Worm (Caenorhabditis elegans): Measurements from ENCODE around the gene C25A8.2.

Gene C25A8.2

DNA sequence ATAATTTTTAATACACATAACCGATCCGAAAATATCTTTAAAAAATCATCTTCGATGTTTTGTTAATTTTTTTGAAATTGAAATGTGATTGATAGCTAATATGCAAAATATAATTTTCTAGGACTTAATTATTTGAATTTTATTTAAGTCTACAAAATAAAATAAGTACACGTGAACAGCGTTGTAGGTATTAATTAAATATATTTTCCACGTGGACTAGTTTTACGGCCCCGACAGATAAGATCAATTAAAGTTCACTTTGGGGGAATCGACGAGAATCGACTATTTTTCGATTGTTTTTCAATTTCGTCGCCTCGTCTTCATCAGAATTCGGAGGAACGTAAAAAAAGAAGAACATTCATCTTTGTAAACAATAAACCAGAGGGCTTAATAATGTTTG lies 10.4 kb upstream of the C25A8.2 start, which contains the start of gene C25A8.5:
Gene C25A8.5, plus strand, starts transcription at position 301 of the 400 bp plus-strand sequence.
- TF ChIP-seq W03F9.2 (tag; optimal IDR thresholded peaks at IDR 0.05): no peak
- TF ChIP-seq dao-5 (tag; optimal IDR thresholded peaks at IDR 0.05): no peak
- no peak for TF ChIP-seq him-1 (tag; optimal IDR thresholded peaks at IDR 0.05)

DNA sequence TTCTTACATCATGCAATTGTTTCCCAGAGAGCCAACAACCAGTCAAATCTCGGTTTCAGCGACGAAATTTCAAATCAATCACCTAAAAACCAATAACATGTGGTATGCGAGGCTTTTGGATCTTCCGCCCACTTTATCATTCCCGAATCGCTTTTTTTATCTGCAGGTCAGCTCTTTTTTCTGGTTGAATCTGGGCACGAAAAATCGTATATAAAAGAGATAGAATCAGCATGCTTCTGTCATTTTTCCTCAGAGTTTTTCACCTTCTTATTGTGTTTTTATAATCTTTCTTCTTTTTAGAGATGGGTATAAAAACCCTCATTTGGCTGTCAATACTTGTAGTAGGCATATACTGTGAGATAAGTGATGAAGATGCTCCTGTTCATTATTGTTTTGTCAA lies 6.3 kb upstream of the C25A8.2 start, which contains the start of gene cht-3:
Gene cht-3, plus strand, starts transcription at position 301 of the 400 bp plus-strand sequence.
- TF ChIP-seq dao-5 (tag; optimal IDR thresholded peaks at IDR 0.05) (no peak), W03F9.2 (tag; optimal IDR thresholded peaks at IDR 0.05) (no peak), him-1 (tag; optimal IDR thresholded peaks at IDR 0.05) (no peak)

DNA sequence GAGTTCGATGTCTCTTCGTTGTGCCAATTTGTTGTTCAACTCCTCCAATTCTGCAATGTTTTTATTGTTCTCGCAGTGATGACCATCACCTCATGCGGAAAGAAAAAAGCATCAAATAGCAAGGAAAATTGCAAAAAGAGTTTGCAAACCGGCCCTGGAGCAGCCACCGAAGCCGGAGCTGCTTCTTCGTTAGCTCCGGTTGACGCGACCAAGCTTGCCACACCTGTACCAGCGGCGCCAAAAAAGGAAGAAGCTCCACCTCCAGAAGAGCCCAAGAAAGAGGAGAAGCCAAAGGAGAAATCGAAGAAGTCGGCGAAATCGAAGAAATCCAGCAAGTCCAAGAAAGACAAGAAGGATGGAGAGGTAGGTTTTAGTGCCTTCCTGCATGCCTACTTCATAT lies 564 bp downstream of the C25A8.2 start:
- no peak for TF ChIP-seq him-1 (tag; optimal IDR thresholded peaks at IDR 0.05)
- TF ChIP-seq dao-5 (tag; optimal IDR thresholded peaks at IDR 0.05): no peak
- no peak for TF ChIP-seq W03F9.2 (tag; optimal IDR thresholded peaks at IDR 0.05)

DNA sequence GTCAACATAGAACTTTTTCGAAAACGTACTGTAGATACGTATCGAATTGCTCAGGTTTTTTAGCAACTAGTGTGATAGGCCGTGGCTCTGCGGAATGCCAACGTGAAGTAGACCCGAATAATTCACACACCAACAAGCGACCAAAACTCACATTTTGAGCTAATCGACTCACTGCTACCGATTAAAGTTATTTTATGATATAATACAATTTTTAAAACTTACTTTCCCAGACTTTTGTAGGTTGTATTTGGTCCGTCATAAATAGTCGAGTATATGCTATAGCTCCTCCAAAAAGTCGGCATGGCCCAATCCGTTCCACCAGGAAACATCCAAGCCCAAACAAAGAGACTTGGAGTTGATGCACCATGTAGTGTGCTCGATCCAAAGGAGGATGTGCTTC lies 1.2 kb downstream of the C25A8.2 start, which contains the start of gene C25A8.1:
Gene C25A8.1, plus strand, starts transcription at position 301 of the 400 bp plus-strand sequence.
- TF ChIP-seq dao-5 (tag; optimal IDR thresholded peaks at IDR 0.05) (no peak), W03F9.2 (tag; optimal IDR thresholded peaks at IDR 0.05) (no peak), him-1 (tag; optimal IDR thresholded peaks at IDR 0.05) (no peak)

DNA sequence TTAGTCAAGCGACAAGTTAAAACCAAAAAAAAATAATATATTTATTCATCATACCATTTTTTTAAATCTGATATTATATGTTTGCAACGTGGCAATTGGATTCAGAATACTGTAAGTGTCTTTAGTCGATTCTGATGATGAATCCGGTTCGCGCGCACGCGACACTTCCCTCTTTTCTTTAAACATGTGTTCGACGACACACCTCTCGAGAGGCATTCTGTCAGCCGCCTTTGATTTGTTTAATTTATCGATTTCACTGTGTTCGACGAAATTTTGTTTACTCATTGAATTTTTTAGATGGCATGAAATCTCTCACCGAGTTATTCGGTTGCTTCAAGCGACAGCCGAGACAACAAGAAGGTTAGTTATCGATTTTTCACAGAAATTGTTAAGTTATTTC lies 2.1 kb downstream of the C25A8.2 start, which contains the start of gene trxr-1:
Gene trxr-1, plus strand, starts transcription at position 227 of the 400 bp plus-strand sequence.
- TF ChIP-seq dao-5 (tag; optimal IDR thresholded peaks at IDR 0.05) (no peak), him-1 (tag; optimal IDR thresholded peaks at IDR 0.05) (no peak), W03F9.2 (tag; optimal IDR thresholded peaks at IDR 0.05) (no peak)

DNA sequence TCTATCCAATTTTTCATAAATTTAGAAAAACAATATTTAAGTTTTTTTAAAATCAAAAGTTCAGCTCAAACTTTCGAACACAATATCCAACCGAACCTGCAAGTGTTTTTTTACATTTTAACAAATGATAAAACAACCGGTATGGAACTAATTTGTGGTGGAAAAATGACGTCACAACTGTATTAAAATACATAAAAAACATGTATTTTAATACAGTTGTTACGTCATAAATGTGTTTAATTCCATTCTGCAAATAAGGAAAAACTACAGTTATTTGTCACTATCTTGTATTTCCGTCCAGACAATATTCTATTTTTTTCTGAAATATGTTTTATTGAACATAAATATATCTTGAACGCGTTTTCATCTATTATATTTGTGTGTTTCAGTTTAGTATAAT lies 2.6 kb downstream of the C25A8.2 start:
- TF ChIP-seq W03F9.2 (tag; optimal IDR thresholded peaks at IDR 0.05) (no peak), dao-5 (tag; optimal IDR thresholded peaks at IDR 0.05) (no peak)

DNA sequence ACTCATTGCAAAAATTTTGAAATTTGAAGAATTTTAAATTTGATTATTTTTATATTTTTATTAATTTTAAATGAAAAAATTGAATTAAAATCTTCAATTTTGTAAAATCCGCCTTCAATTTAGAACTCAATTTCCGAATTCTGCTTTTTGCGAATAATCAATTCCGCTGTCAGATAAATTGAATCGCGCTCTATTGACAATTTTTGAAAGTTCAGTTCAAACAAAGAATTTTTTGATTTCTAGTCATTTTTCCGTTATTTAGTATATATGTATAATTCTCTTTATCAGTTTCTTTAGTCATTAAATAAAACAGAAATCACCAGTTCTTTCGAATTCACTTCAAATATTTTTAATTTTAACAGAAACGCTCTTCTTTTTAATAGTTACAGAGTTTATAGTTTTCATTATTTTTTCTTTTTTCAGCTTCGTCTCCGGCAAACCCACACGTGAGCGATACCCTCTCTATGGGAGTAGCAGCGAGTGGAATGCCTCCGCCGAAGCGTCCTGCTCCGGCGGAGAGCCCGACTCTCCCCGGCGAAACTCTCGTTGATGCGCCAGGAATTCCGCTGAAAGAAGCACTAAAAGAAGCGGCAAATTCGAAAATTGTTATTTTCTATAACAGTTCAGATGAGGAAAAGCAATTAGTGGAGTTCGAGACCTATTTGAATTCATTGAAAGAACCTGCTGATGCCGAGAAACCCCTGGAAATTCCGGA lies 3.3 kb downstream of the C25A8.2 start:
- no peak for TF ChIP-seq him-1 (tag; optimal IDR thresholded peaks at IDR 0.05)
- TF ChIP-seq W03F9.2 (tag; optimal IDR thresholded peaks at IDR 0.05): peak; percentile 38

DNA sequence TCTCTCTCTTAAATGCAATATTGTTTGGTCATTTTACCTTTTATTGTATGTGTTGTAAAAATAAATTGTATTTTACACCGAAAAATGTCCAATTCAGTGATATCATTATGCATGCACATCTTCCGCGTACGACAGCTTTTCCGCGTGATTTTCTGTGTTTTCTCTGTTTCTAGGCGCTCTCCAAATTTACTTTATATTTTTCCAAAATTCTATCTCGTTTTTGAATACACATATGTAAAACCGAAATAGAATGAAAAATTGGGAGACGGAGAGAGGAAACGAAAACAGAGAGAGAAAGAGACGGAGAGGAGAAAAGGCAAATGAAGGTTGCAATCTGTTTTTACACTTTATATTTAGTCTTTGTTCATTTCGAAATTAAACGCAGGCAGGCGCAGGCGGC lies 6.9 kb downstream of the C25A8.2 start:
- TF ChIP-seq W03F9.2 (tag; optimal IDR thresholded peaks at IDR 0.05): no peak
- TF ChIP-seq dao-5 (tag; optimal IDR thresholded peaks at IDR 0.05): no peak
- no peak for TF ChIP-seq him-1 (tag; optimal IDR thresholded peaks at IDR 0.05)

DNA sequence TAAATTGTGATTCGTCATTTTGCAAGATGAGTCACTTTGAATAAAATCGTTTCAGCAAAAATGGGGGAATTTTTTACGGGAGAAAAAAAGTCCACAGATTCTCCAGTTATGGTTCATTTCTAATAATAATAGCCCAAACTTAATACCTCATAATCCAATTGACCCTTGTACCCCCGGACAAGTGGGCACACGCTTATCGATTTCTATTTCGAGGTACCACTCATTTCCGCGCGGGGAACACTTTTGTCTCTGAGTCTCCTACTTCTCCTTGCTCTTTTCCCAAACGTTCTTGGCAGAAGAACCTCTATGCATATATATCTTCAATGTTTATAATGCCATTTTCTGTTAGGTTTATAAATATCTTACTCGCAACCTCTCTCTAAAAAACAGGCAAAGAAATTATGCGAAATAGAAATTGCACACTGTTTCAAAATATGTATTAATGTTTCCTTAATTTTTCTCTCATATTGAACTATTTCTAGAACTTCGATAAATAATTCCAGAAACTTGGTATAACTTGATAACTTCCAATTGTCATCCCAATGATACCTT lies 7.6 kb downstream of the C25A8.2 start, which contains the start of gene gldi-4:
Gene gldi-4, plus strand, starts transcription at position 502 of the 552 bp plus-strand sequence.
- TF ChIP-seq W03F9.2 (tag; optimal IDR thresholded peaks at IDR 0.05): no peak
- TF ChIP-seq dao-5 (tag; optimal IDR thresholded peaks at IDR 0.05): no peak
- no peak for TF ChIP-seq him-1 (tag; optimal IDR thresholded peaks at IDR 0.05)

DNA sequence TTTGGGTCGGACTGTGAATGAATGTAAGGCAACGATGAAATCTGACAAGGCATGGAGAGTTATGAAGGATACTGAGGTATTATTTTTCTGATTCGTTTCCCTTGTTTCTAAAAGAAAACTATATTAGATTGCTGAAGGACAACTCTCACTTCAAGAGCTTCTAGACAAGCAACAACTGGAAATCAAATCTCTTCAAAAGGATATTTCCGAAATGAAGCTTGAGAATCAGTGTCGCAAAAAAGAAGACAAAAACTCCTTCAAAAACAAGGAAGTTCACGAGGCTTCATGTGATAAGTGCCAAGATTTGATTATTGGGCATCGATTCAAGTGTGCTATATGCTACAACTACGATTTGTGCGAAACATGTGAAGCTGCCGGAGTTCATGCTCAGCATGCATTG lies 9.0 kb downstream of the C25A8.2 start:
- TF ChIP-seq dao-5 (tag; optimal IDR thresholded peaks at IDR 0.05) (no peak), W03F9.2 (tag; optimal IDR thresholded peaks at IDR 0.05) (no peak), him-1 (tag; optimal IDR thresholded peaks at IDR 0.05) (no peak)

DNA sequence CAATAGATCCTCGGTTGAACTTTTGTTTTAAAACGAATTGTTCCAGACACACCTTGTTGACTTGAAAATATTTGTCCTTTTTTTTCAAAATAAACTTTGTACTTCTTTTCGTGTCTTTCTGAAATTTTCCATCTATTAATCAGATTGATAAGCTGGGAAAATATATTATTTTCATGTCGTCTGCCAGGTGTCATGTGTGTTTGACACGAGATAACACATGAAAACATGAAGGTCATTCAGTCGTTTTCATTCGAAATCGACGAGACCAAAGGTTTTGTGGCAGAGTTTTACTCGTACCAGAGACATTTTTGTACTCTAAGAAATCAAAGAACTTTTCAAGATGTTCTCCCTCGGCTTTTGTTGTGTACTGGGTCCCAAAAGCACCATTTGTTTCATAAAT lies 11.0 kb downstream of the C25A8.2 start:
- no peak for TF ChIP-seq W03F9.2 (tag; optimal IDR thresholded peaks at IDR 0.05)
- no peak for TF ChIP-seq him-1 (tag; optimal IDR thresholded peaks at IDR 0.05)
- TF ChIP-seq dao-5 (tag; optimal IDR thresholded peaks at IDR 0.05): no peak

DNA sequence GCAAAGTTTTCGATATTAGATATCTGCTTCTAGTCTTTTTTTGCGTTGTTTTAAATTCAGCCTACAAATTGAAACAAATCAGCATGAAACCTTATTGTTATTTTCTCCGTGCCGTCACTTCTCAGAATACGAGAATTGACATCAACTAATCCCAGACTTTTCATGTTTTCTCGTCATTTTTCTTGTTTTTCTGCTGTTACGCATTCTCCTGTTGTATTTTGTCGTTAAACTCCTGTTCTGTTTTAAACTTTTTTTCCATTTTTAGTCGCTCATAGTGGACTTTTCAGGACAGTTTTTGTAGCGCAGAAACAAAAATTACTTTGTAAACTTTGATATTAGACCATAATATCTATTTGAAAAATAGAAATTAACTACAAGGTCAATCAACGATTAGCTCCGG lies 12.6 kb downstream of the C25A8.2 start:
- TF ChIP-seq dao-5 (tag; optimal IDR thresholded peaks at IDR 0.05) (no peak), W03F9.2 (tag; optimal IDR thresholded peaks at IDR 0.05) (no peak), him-1 (tag; optimal IDR thresholded peaks at IDR 0.05) (no peak)

DNA sequence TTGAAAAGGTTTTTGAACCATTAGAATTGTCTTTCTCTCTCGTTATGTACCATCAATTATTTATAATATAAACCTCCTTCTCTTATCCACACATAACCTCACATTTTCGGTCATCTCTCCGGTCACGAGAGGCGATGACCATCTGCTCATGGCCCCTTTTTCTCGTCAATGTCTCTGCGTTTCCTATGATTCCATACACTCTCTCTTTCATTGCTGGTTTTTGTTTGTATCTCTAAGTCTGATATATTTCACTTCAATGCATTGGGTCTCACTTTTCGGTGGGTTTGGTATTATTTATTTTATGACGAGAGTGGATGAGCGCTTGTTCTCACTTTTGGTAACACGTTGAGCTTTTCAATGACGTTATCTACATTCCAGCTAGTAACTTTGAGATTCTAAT lies 13.4 kb downstream of the C25A8.2 start:
- TF ChIP-seq dao-5 (tag; optimal IDR thresholded peaks at IDR 0.05): no peak
- peak; percentile 55 for TF ChIP-seq W03F9.2 (tag; optimal IDR thresholded peaks at IDR 0.05)

DNA sequence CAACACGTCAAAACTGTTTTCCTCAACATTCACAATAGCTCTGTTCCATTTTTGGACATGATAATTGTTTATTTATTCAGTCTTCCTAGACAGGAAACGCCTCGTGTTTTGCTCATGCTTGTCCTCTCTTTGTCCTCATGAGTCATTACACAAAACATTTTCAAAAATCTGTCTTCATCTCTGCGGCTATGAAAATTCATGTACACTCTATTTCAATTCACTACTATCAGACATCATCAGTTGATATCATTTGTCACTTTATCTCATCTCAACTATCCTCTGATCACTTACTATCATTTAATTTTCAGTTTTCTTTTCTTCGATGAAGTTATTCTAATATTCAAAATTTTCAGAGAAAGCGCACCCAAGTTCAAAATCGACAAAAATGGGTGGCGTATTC lies 14.2 kb downstream of the C25A8.2 start, which contains the start of gene adah-1:
Gene adah-1, plus strand, starts transcription at position 354 of the 400 bp plus-strand sequence.
- TF ChIP-seq dao-5 (tag; optimal IDR thresholded peaks at IDR 0.05): no peak
- TF ChIP-seq W03F9.2 (tag; optimal IDR thresholded peaks at IDR 0.05): no peak
- TF ChIP-seq him-1 (tag; optimal IDR thresholded peaks at IDR 0.05): no peak

Measured in whole organism, L4/young adult.